Fruit fly (Drosophila melanogaster) whole organism, larva: ENCODE data around the gene Agpat4.

Experiments used
- noc ChIP-seq: fragments of 200-800 bp; sonication (Bioruptor generic); optimal IDR thresholded peaks from 3 replicates; lab custom pipeline; 2019; ENCODE audit warnings: missing biosample characterization, mild to moderate bottlenecking, missing genetic modification characterization, moderate library complexity

Gene Agpat4

dm6 chr3L:16334876-16335275, 46.5 kb downstream of the Agpat4 start:
- no peak for TF ChIP-seq noc (tag; lab: Kevin White, UChicago)

DNA sequence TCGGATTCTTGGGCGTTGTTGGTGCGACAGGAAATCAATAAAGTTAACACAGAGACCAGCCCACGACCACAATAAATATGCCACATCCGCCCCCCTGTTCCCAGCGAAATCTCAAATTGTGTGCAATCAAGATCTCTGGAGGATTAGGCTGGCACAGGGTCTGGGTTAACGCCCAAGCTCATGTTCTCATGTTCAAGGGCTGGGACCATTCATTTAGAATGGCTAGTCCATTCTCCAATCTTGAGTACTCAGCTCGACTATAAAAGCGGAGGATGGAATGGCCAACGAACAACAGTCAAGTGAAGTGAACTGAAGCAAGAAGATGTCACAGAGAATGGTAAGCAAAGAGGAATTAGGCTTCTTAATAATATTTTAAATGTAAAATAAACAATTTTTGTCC, 48.4 kb downstream of the Agpat4 start, which contains the start of gene CG13056:
Gene CG13056, plus strand, starts transcription at position 301 of the 400 bp plus-strand sequence.
- TF ChIP-seq noc (tag; lab: Kevin White, UChicago) = no peak

DNA sequence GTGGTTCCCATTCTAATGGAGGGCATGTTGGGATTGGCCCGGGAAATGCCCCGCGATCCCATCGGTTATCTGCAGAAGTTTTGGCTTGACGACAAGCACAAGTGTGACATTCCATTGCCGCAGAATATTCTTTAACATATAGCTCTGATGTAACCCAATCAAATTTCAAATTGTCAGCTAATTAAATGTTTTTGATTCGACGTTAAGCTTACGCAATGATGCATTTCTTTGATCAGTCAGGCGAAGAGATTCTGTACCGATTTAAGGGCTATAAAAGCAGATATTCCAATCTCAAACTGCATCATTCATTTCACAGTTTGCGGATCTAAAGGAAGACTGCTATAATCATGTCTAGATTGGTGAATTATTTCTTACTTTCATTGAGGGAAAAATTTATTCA, 49.7 kb downstream of the Agpat4 start, which contains the start of gene retinin:
Gene retinin, plus strand, starts transcription at position 301 of the 400 bp plus-strand sequence.
- no peak for TF ChIP-seq noc (tag; lab: Kevin White, UChicago)

DNA sequence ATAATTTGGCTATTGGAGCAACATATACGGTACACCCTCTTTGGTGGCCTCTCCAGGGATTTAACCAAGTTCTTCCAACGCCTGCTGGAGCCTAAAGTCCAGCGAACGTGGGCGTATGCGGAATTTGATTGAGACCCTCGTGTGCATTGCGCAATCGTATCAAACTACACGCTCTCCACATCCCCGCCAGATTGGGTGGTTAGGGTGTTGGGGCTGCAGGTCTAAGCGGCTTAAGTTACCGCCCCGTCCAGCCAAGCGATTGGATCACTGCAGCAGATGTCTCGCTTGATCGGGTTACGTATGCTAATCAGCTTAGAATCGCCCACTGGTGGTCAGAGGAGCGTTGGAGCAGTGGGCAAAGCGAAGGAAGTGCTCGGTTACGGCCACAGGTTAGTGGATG, 50.6 kb downstream of the Agpat4 start, which contains the start of gene CG33060:
Gene CG33060, plus strand, starts transcription at position 301 of the 400 bp plus-strand sequence.
- TF ChIP-seq noc (tag; lab: Kevin White, UChicago) = no peak

DNA sequence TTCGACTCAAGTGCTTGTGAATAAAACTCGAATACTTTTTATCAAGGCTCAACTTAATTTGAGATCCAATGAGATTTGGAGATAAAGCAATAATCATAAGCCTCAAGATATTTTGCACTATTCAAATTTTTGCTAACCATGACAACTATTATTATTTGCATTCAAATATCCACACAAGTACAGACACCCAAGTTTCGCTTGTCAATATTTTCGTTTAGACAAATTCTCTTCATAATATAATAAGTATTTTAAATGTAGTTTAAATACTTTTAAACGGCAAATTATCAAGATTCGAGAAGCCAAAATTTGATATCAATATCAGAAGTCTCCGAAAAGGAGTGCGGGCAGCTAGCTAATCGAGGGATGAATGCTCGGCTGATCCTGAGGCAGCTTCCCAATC, 51.9 kb downstream of the Agpat4 start, which contains the start of gene CG33061:
Gene CG33061, plus strand, starts transcription at position 301 of the 400 bp plus-strand sequence.
- no peak for TF ChIP-seq noc (tag; lab: Kevin White, UChicago)
